Worm (Caenorhabditis elegans): ENCODE data around the gene twk-14.

DNA sequence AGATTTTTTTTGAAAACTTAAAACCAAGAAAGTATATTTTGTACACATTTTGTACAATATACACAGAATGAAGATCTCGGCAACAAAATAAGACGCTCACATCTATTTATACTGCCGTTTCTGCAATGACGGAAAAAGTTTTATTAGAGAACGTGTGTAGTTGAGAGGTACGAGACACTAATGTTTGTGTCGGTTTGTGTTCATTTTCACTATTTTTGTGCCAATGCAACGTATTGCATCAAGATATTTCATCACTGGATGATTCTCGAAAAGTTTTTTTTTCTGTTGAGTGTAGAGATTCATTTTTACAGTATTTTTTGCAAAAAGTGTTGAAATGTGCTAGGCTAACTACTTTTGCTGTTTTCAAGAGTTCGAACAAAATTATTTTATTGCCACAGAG lies 13.5 kb upstream of the twk-14 start:
- TF ChIP-seq lin-13 (GFP tag; optimal IDR thresholded peaks at IDR 0.05): no peak
- TF ChIP-seq snpc-4 (tag; optimal IDR thresholded peaks at IDR 0.05): no peak
- TF ChIP-seq mab-5 (tag; optimal IDR thresholded peaks at IDR 0.05): no peak
- TF ChIP-seq unc-39 (tag; optimal IDR thresholded peaks at IDR 0.05): no peak
- TF ChIP-seq elt-1 (tag; optimal IDR thresholded peaks at IDR 0.05): no peak

Measured in whole organism, L2 larva.